Fruit fly (Drosophila melanogaster): ENCODE data around the gene wake.

The wake gene

dm6 chr3R:22624737-22625136, 14.9 kb upstream of the wake start (continued):
- TF ChIP-seq dysf (GFP tag; IDR thresholded peaks at IDR 0.05) (peak; percentile 71), en (GFP tag; optimal IDR thresholded peaks at IDR 0.05) (peak; percentile 3), CG13894 (tag; optimal IDR thresholded peaks at IDR 0.05) (no peak), Hsf (GFP tag; optimal IDR thresholded peaks at IDR 0.05) (peak; percentile 72), CG2199 (GFP tag; IDR thresholded peaks at IDR 0.05) (no peak; the same call in 2 of the 3 replicates), ems (GFP tag; optimal IDR thresholded peaks at IDR 0.05) (peak; percentile 52), run (tag; optimal IDR thresholded peaks at IDR 0.05) (peak; percentile 17), CG10543 (GFP tag; optimal IDR thresholded peaks at IDR 0.05) (no peak), D19B (GFP tag; optimal IDR thresholded peaks at IDR 0.05) (no peak), CG7963 (GFP tag; IDR thresholded peaks at IDR 0.05; ENCODE audit: partially characterized antibody) (no peak), CG4424 (GFP tag; optimal IDR thresholded peaks at IDR 0.05) (peak; percentile 77), CG2889 (GFP tag; IDR thresholded peaks at IDR 0.05) (peak; percentile 52; the same call in 1 of the 3 replicates)

DNA sequence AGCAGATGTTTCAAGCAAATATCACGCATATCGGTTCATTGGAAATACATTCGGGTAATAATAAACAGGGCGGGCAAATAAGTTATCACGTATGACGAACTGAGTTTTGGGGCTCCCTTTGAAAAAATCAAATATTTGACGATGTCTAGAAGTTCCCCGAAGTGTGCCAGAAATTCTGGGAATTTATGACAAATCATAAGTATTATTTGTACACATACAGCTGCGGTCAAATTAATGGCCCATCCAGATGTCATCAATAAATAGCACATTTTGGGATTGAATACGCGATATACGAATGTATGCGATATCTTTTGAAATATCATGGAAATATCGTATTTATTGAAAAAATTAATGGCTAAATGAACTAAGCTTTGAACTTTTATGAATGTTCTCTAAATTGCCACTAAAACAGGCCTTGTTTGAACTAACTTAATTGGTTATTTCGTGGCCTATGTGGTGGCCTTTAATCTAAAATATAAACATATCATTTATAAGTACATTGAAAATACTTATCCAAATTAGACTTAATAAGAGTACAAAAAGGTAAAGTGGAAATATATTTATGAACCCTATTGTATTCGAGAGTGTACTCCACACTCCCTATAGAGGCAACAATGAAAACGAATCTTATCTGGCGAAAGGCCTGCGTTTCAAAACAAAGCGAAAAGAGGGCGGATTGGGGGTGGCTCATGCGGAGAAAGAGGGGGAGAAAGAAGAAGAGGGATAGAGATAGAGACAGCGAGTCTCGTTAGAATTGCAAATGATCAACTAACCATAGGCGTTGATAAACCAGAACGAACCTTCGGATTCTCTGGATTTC, 13.9 kb upstream of the wake start:
- peak; percentile 12 for TF ChIP-seq CG1233 (GFP tag; optimal IDR thresholded peaks at IDR 0.05)
- TF ChIP-seq bsh (GFP tag; optimal IDR thresholded peaks at IDR 0.05): peak in 1 of 2 experiments; percentile 59
- no peak for TF ChIP-seq CG11085 (GFP tag; IDR thresholded peaks at IDR 0.05)
- no peak for TF ChIP-seq Camta (GFP tag; optimal IDR thresholded peaks at IDR 0.05)
- TF ChIP-seq Dp (GFP tag; optimal IDR thresholded peaks at IDR 0.05): no peak
- no peak for TF ChIP-seq Ets65A (GFP tag)
- no peak for TF ChIP-seq CG30431 (GFP tag; optimal IDR thresholded peaks at IDR 0.05)
- TF ChIP-seq mam (GFP tag; optimal IDR thresholded peaks at IDR 0.05): no peak
- TF ChIP-seq CG3281 (GFP tag; optimal IDR thresholded peaks at IDR 0.05): peak; percentile 25
- TF ChIP-seq CG1602 (GFP tag; optimal IDR thresholded peaks at IDR 0.05): peak; percentile 42
- TF ChIP-seq Myb (GFP tag; optimal IDR thresholded peaks at IDR 0.05): no peak
- no peak for TF ChIP-seq Fer2 (tag; optimal IDR thresholded peaks at IDR 0.05)
- TF ChIP-seq ttk (GFP tag; IDR thresholded peaks at IDR 0.05): no peak
- no peak for TF ChIP-seq CG14667 (GFP tag; IDR thresholded peaks at IDR 0.05)
- TF ChIP-seq CG4730 (GFP tag; IDR thresholded peaks at IDR 0.05): no peak
- TF ChIP-seq lilli (GFP tag; optimal IDR thresholded peaks at IDR 0.05): peak; percentile 24
- peak; percentile 29 for TF ChIP-seq Vsx1 (GFP tag; optimal IDR thresholded peaks at IDR 0.05)
- no peak for TF ChIP-seq abd-A (tag; optimal IDR thresholded peaks at IDR 0.05)
- TF ChIP-seq CG12744 (GFP tag; optimal IDR thresholded peaks at IDR 0.05): no peak
- no peak for TF ChIP-seq CG9817 (tag; optimal IDR thresholded peaks at IDR 0.05)
- no peak for TF ChIP-seq Fer1 (GFP tag; optimal IDR thresholded peaks at IDR 0.05)
- TF ChIP-seq ERR (GFP tag; optimal IDR thresholded peaks at IDR 0.05): no peak
- no peak for TF ChIP-seq CG4617 (GFP tag; optimal IDR thresholded peaks at IDR 0.05; ENCODE audit: borderline replicate concordance)
- peak; percentile 52 for TF ChIP-seq grau (tag; optimal IDR thresholded peaks at IDR 0.05)
- TF ChIP-seq HLH4C (GFP tag; IDR thresholded peaks at IDR 0.05; ENCODE audit: partially characterized antibody): no peak
- no peak for TF ChIP-seq HmgZ (tag; optimal IDR thresholded peaks at IDR 0.05)
- no peak for TF ChIP-seq CG9797 (GFP tag; optimal IDR thresholded peaks at IDR 0.05)
- TF ChIP-seq Rfx (GFP tag; IDR thresholded peaks at IDR 0.05): no peak
- no peak for TF ChIP-seq fu2 (GFP tag; optimal IDR thresholded peaks at IDR 0.05)
- TF ChIP-seq zen2 (GFP tag; IDR thresholded peaks at IDR 0.05; ENCODE audit: partially characterized antibody): no peak
- TF ChIP-seq CG18011 (GFP tag; optimal IDR thresholded peaks at IDR 0.05): no peak
- TF ChIP-seq hb (GFP tag; IDR thresholded peaks at IDR 0.05; ENCODE audit: partially characterized antibody): no peak
- no peak for TF ChIP-seq salm (tag; optimal IDR thresholded peaks at IDR 0.05)
- TF ChIP-seq Blimp-1 (GFP tag; optimal IDR thresholded peaks at IDR 0.05): peak; percentile 54
- no peak for TF ChIP-seq CG4404 (GFP tag; IDR thresholded peaks at IDR 0.05)
- no peak for TF ChIP-seq CG17912 (GFP tag; optimal IDR thresholded peaks at IDR 0.05)
- TF ChIP-seq Xbp1 (GFP tag; optimal IDR thresholded peaks at IDR 0.05): peak; percentile 26
